Worm (Caenorhabditis elegans) whole organism, late embryonic: ENCODE data around the gene M04B2.6.
A peak's percentile ranks its signal among the peaks of the same experiment; 100 is the strongest.

Source experiments
- F13H6.1 ChIP-seq: sonication (generic microtip); optimal IDR thresholded peaks from 2 replicates; lab custom pipeline; 2016; ENCODE audit warnings: missing genetic modification characterization, missing compliant biosample characterization
- Y22D7AL.16 ChIP-seq: sonication (generic microtip); optimal IDR thresholded peaks from 2 replicates; lab custom pipeline; 2016; ENCODE audit warnings: missing genetic modification characterization, missing compliant biosample characterization
- ceh-14 ChIP-seq: sonication (generic microtip); optimal IDR thresholded peaks from 2 replicates; lab custom pipeline; 2016; ENCODE audit warnings: missing genotype, missing genetic modification characterization, missing compliant biosample characterization
- ceh-18 ChIP-seq: sonication (generic microtip); optimal IDR thresholded peaks from 2 replicates; lab custom pipeline; 2016; ENCODE audit warnings: missing genetic modification characterization, missing compliant biosample characterization
- ceh-24 ChIP-seq: sonication (generic microtip); optimal IDR thresholded peaks from 2 replicates; lab custom pipeline; 2016; ENCODE audit warnings: mild to moderate bottlenecking, missing genetic modification characterization, missing compliant biosample characterization
- ceh-30 ChIP-seq: fragments of 150-350 bp; optimal IDR thresholded peaks from 2 replicates; lab custom pipeline; 2014; ENCODE audit warnings: missing biosample characterization, missing genetic modification characterization
- ceh-31 ChIP-seq: sonication (generic microtip); optimal IDR thresholded peaks from 2 replicates; lab custom pipeline; 2016; ENCODE audit warnings: missing genetic modification characterization, missing compliant biosample characterization
- ceh-34 ChIP-seq: sonication (generic microtip); optimal IDR thresholded peaks from 2 replicates; lab custom pipeline; 2016; ENCODE audit warnings: mild to moderate bottlenecking, missing genetic modification characterization, missing compliant biosample characterization
- ceh-45 ChIP-seq: fragments of 200-800 bp; sonication (Bioruptor generic); IDR thresholded peaks from 2 replicates; pipeline ENCODE4 v1.3.6; 2022; ENCODE audit warnings: missing genetic modification reagents, missing genetic modification characterization, missing compliant biosample characterization
- ceh-48 ChIP-seq: sonication (generic microtip); optimal IDR thresholded peaks from 2 replicates; lab custom pipeline; 2016; ENCODE audit warnings: missing genetic modification characterization, inconsistent platforms, missing compliant biosample characterization
- che-1 ChIP-seq: sonication (generic microtip); optimal IDR thresholded peaks from 2 replicates; lab custom pipeline; 2016; ENCODE audit warnings: mild to moderate bottlenecking, missing genetic modification characterization, missing compliant biosample characterization
- dmd-4 ChIP-seq: sonication (generic microtip); optimal IDR thresholded peaks from 2 replicates; lab custom pipeline; 2016; ENCODE audit warnings: borderline replicate concordance, missing genetic modification characterization, missing compliant biosample characterization
- dve-1 ChIP-seq: sonication (generic microtip); optimal IDR thresholded peaks from 2 replicates; lab custom pipeline; 2017; ENCODE audit warnings: antibody characterized with exemption, mild to moderate bottlenecking, missing genetic modification characterization, missing compliant biosample characterization
- elt-2 ChIP-seq: sonication (generic microtip); optimal IDR thresholded peaks from 2 replicates; lab custom pipeline; 2016; ENCODE audit warnings: missing genetic modification reagents, missing genetic modification characterization, missing compliant biosample characterization
- fkh-6 ChIP-seq: sonication (generic microtip); optimal IDR thresholded peaks from 2 replicates; lab custom pipeline; 2016; ENCODE audit warnings: missing genetic modification characterization, missing compliant biosample characterization
- gmeb-2 ChIP-seq: sonication (generic microtip); optimal IDR thresholded peaks from 2 replicates; lab custom pipeline; 2016; ENCODE audit warnings: missing genetic modification characterization, inconsistent platforms, missing compliant biosample characterization
- hlh-13 ChIP-seq: fragments of 200-800 bp; sonication (Bioruptor generic); optimal IDR thresholded peaks from 2 replicates; lab custom pipeline; 2018; ENCODE audit warnings: mild to moderate bottlenecking, missing genetic modification characterization, missing compliant biosample characterization
- hlh-15 ChIP-seq: sonication (generic microtip); optimal IDR thresholded peaks from 2 replicates; lab custom pipeline; 2016; ENCODE audit warnings: missing genetic modification characterization, missing compliant biosample characterization
- hlh-30 ChIP-seq: sonication (generic microtip); optimal IDR thresholded peaks from 2 replicates; lab custom pipeline; 2017; ENCODE audit warnings: antibody characterized with exemption, missing genetic modification characterization, missing compliant biosample characterization; ENCODE audit not compliant: insufficient read depth
- hlh-8 ChIP-seq: sonication (generic microtip); optimal IDR thresholded peaks from 2 replicates; lab custom pipeline; 2016; ENCODE audit warnings: missing genotype, missing genetic modification characterization, missing compliant biosample characterization
- lim-6 ChIP-seq: sonication (generic microtip); optimal IDR thresholded peaks from 2 replicates; lab custom pipeline; 2016; ENCODE audit warnings: missing genetic modification characterization, missing compliant biosample characterization
- madf-2 ChIP-seq: sonication (generic microtip); optimal IDR thresholded peaks from 2 replicates; lab custom pipeline; 2017; ENCODE audit warnings: missing genetic modification characterization, missing compliant biosample characterization
- nfya-1 ChIP-seq: sonication (generic microtip); optimal IDR thresholded peaks from 2 replicates; lab custom pipeline; 2017; ENCODE audit warnings: missing genetic modification characterization, mild to moderate bottlenecking, missing compliant biosample characterization, antibody characterized with exemption, moderate library complexity
- nhr-11 ChIP-seq: fragments of 150-350 bp; optimal IDR thresholded peaks from 2 replicates; lab custom pipeline; 2014; ENCODE audit warnings: missing biosample characterization, missing genetic modification characterization
- pag-3 ChIP-seq: sonication (generic microtip); optimal IDR thresholded peaks from 2 replicates; lab custom pipeline; 2016; ENCODE audit warnings: missing compliant biosample characterization, missing genetic modification characterization, borderline replicate concordance
- pat-9 ChIP-seq: fragments of 200-800 bp; sonication (Bioruptor generic); optimal IDR thresholded peaks from 2 replicates; lab custom pipeline; 2018; ENCODE audit warnings: mild to moderate bottlenecking, missing genetic modification characterization, moderate library complexity, missing compliant biosample characterization
- pax-1 ChIP-seq: fragments of 150-350 bp; optimal IDR thresholded peaks from 2 replicates; lab custom pipeline; 2014; ENCODE audit warnings: missing biosample characterization, missing genetic modification characterization
- pha-2 ChIP-seq: sonication (generic microtip); optimal IDR thresholded peaks from 2 replicates; lab custom pipeline; 2017; ENCODE audit warnings: mild to moderate bottlenecking, missing genetic modification characterization, missing compliant biosample characterization
- pha-4 ChIP-seq: fragments of 150-350 bp; optimal IDR thresholded peaks from 2 replicates; lab custom pipeline; 2018; ENCODE audit warnings: missing biosample characterization, missing genetic modification reagents, missing genetic modification characterization
- pros-1 ChIP-seq: fragments of 150-350 bp; optimal IDR thresholded peaks from 2 replicates; lab custom pipeline; 2014; ENCODE audit warnings: missing biosample characterization, missing genetic modification reagents, missing genetic modification characterization
- ref-2 ChIP-seq: sonication (generic microtip); optimal IDR thresholded peaks from 2 replicates; lab custom pipeline; 2016; ENCODE audit warnings: missing genetic modification characterization, missing compliant biosample characterization
- sox-2 ChIP-seq: fragments of 200-800 bp; sonication (Bioruptor generic); IDR thresholded peaks from 2 replicates; pipeline ENCODE4 v1.3.6; 2022; ENCODE audit warnings: missing genetic modification reagents, missing genetic modification characterization, missing compliant biosample characterization
- sox-4 ChIP-seq: sonication (generic microtip); optimal IDR thresholded peaks from 2 replicates; lab custom pipeline; 2017; ENCODE audit warnings: mild to moderate bottlenecking, missing genetic modification characterization, inconsistent platforms, missing compliant biosample characterization
- syd-9 ChIP-seq: sonication (generic microtip); optimal IDR thresholded peaks from 2 replicates; lab custom pipeline; 2016; ENCODE audit warnings: mild to moderate bottlenecking, missing genetic modification characterization, moderate library complexity, missing compliant biosample characterization
- ttx-3 ChIP-seq: sonication (generic microtip); optimal IDR thresholded peaks from 2 replicates; lab custom pipeline; 2016; ENCODE audit warnings: missing genetic modification reagents, missing genetic modification characterization, missing compliant biosample characterization
- unc-3 ChIP-seq, 2 experiments: fragments of 200-800 bp in 1 of 2; sonication (Bioruptor generic) in 1 of 2; sonication (generic microtip) in 1 of 2; conservative IDR thresholded peaks in 1 of 2; optimal IDR thresholded peaks in 1 of 2; 2 replicates each; pipeline versions ENCODE4 v1.3.6 to Lab custom; 2016 to 2022; ENCODE audit warnings: missing compliant biosample characterization in 2 of 2, missing genetic modification characterization in 2 of 2, missing genetic modification reagents in 1 of 2
- unc-42 ChIP-seq: sonication (generic microtip); optimal IDR thresholded peaks from 2 replicates; lab custom pipeline; 2016; ENCODE audit warnings: missing genotype, missing genetic modification characterization, missing compliant biosample characterization
- unc-55 ChIP-seq: sonication (generic microtip); optimal IDR thresholded peaks from 2 replicates; lab custom pipeline; 2017; ENCODE audit warnings: missing biosample characterization, missing genetic modification reagents, missing genetic modification characterization
- unc-86 ChIP-seq: sonication (generic microtip); optimal IDR thresholded peaks from 2 replicates; lab custom pipeline; 2016; ENCODE audit warnings: missing genetic modification characterization, missing compliant biosample characterization
- zip-5 ChIP-seq: sonication (generic microtip); optimal IDR thresholded peaks from 2 replicates; lab custom pipeline; 2016; ENCODE audit warnings: missing genetic modification characterization, missing compliant biosample characterization

Gene M04B2.6

DNA sequence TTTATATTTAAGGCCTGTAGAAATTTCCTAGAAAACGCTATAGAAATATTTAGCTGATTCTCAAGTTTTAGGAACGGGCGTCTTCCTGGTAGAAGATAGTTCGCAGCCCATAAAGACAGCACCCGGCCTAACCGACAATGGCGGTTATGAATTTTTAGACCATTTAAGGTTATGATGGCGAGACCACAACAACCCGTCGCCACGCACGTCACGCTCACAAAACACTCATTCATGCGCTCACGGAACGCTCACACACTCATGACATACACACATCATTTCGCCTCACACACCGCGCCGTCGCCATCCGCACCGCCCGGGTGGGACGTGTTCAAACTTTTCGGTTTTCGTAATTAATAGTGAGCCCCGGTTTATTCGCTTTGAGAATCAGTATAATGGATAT is 13.1 kb upstream of the M04B2.6 start:
- peak; percentile 1 for TF ChIP-seq hlh-30 (tag; lab: Kevin White, UChicago)
- no peak for TF ChIP-seq ceh-14 (tag; lab: Kevin White, UChicago)

DNA sequence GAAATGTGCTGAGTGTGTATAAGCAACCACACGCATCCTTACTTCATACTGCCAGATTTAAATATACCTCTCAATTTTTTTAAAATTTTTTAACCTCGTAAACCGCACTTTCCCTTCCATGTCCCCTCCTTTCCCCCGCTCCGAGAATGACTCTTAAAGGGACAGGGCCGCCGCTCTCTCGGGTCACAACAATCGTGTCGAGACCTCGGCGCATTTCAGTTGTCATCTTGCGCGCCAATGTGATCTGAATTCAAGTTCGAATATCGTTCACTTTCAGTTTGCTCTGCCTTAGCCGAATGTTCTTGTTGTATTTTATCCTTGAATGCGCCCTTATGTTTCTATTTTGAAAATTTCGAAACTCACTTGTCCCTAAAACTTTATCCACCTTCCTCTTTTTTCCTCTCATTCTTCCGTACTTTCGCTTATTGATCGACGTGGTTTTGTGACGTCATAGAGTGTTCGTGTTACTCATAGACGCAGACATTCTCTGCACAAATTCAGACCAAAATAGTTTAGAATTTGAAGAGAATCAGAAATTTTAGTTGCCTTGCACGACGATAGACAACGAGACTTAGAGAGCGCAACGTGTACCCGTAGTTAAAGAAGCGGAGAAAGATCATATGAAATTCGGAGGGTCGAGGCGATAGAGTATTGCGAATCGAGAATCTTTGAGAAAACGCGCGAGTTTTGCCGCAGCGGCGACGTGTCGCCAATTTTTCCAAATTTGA is 11.8 kb upstream of the M04B2.6 start:
- TF ChIP-seq F13H6.1 (tag; lab: Kevin White, UChicago) (no peak), pag-3 (no peak), Y22D7AL.16 (tag; lab: Kevin White, UChicago) (no peak), hlh-15 (tag; lab: Kevin White, UChicago) (no peak), ceh-14 (tag; lab: Kevin White, UChicago) (no peak), ceh-24 (tag; lab: Kevin White, UChicago) (no peak), ceh-34 (tag; lab: Kevin White, UChicago) (no peak), ref-2 (tag; lab: Kevin White, UChicago) (peak; percentile 6), nfya-1 (tag; lab: Kevin White, UChicago) (peak; percentile 49), che-1 (tag; lab: Kevin White, UChicago) (no peak), ceh-45 (GFP tag; lab: Robert Waterston, UW) (no peak), ceh-48 (tag; lab: Kevin White, UChicago) (peak; percentile 16), ceh-30 (tag; lab: Kevin White, UChicago) (no peak), unc-86 (tag; lab: Kevin White, UChicago) (no peak), ceh-31 (tag; lab: Kevin White, UChicago) (peak; percentile 22), pros-1 (tag; lab: Kevin White, UChicago) (no peak), zip-5 (no peak), sox-4 (no peak), fkh-6 (tag; lab: Kevin White, UChicago) (no peak), unc-3 (GFP tag; conservative IDR thresholded peaks at IDR 0.05; lab: Robert Waterston, UW) (no peak), unc-3 (tag; optimal IDR thresholded peaks at IDR 0.05; lab: Kevin White, UChicago) (no peak), nhr-11 (tag; lab: Kevin White, UChicago) (no peak), madf-2 (tag; lab: Kevin White, UChicago) (peak; percentile 99), dve-1 (peak; percentile 21), pha-4 (tag; lab: Kevin White, UChicago) (no peak), gmeb-2 (tag; lab: Kevin White, UChicago) (no peak), hlh-30 (tag; lab: Kevin White, UChicago) (no peak), hlh-13 (GFP tag; lab: Kevin White, UChicago) (no peak), pha-2 (no peak), ceh-18 (tag; lab: Kevin White, UChicago) (peak; percentile 37), unc-55 (GFP tag; lab: Kevin White, UChicago) (peak; percentile 24), dmd-4 (no peak), hlh-8 (tag; lab: Kevin White, UChicago) (no peak), syd-9 (no peak), lim-6 (tag; lab: Kevin White, UChicago) (no peak), pat-9 (tag; lab: Kevin White, UChicago) (no peak), sox-2 (GFP tag; lab: Robert Waterston, UW) (no peak), ttx-3 (tag; lab: Kevin White, UChicago) (no peak), unc-42 (tag; lab: Kevin White, UChicago) (no peak)

DNA sequence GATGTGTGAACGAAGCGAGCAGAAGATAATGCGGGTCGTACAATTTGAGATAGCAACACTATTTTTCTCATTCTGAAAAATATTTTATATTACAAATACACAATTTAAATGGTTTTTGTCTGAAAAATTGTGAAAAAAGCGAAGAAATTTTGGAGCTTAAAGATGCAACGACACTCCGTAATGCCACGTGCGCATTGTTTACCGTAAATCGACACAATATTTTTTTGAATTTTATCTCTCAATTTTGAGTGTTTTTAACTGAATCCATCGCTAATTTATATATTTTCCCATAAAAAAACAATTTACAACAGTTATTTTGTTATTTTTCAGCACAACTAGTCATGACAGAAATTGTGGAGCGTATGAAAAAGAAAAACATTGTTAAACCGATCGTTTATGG is 10.4 kb upstream of the M04B2.6 start, which contains the start of the genes M04B2.4 and gfl-1:
Gene M04B2.4, minus strand, starts transcription at position 72 of the 400 bp plus-strand sequence.
Gene gfl-1, plus strand, starts transcription at position 331 of the 400 bp plus-strand sequence.
- no peak for TF ChIP-seq pat-9 (tag; lab: Kevin White, UChicago)
- no peak for TF ChIP-seq unc-55 (GFP tag; lab: Kevin White, UChicago)
- no peak for TF ChIP-seq fkh-6 (tag; lab: Kevin White, UChicago)
- peak; percentile 36 for TF ChIP-seq elt-2 (tag; lab: Kevin White, UChicago)
- no peak for TF ChIP-seq ttx-3 (tag; lab: Kevin White, UChicago)
- TF ChIP-seq nfya-1 (tag; lab: Kevin White, UChicago) = peak; percentile 7
- no peak for TF ChIP-seq pha-2
- TF ChIP-seq pax-1 (tag; lab: Kevin White, UChicago) = no peak
